Worm (Caenorhabditis elegans) whole organism, young adult: ENCODE data around the gene mob-2.

Source experiments
- F49E8.2 ChIP-seq: sonication (generic microtip); optimal IDR thresholded peaks from 3 replicates; lab custom pipeline; 2017; ENCODE audit warnings: missing genetic modification characterization, mild to moderate bottlenecking, missing compliant biosample characterization, antibody characterized with exemption, moderate library complexity; ENCODE audit not compliant: insufficient read depth
- ZK185.1 ChIP-seq: sonication (generic microtip); optimal IDR thresholded peaks from 2 replicates; lab custom pipeline; 2016; ENCODE audit warnings: mild to moderate bottlenecking, missing genetic modification characterization, missing compliant biosample characterization; ENCODE audit not compliant: poor library complexity, severe bottlenecking
- ama-1 ChIP-seq, 3 experiments: fragments of 150-350 bp in 1 of 3; sonication (generic microtip) in 2 of 3; optimal IDR thresholded peaks; 2 replicates each; lab custom pipeline; 2014 to 2018; ENCODE audit warnings: missing biosample characterization in 2 of 3, missing genetic modification characterization in 2 of 3, missing genetic modification reagents in 2 of 3
- nfya-1 ChIP-seq: sonication (generic microtip); optimal IDR thresholded peaks from 2 replicates; lab custom pipeline; 2017; ENCODE audit warnings: antibody characterized with exemption, missing compliant biosample characterization, missing genetic modification characterization, borderline replicate concordance; ENCODE audit not compliant: insufficient read depth
- nhr-90 ChIP-seq: sonication (generic microtip); optimal IDR thresholded peaks from 2 replicates; lab custom pipeline; 2016; ENCODE audit warnings: missing genotype, mild to moderate bottlenecking, missing genetic modification characterization, missing compliant biosample characterization
- rpc-1 ChIP-seq, 2 experiments: fragments of 150-350 bp in 1 of 2; sonication (generic microtip) in 1 of 2; optimal IDR thresholded peaks; 2 replicates each; lab custom pipeline; 2014 to 2018; ENCODE audit warnings: missing biosample characterization in 1 of 2, missing genetic modification characterization in 1 of 2, missing genetic modification reagents in 1 of 2, missing genotype in 1 of 2
- snpc-4 ChIP-seq, 5 experiments: fragments of 150-350 bp in 1 of 5; sonication (generic microtip) in 4 of 5; optimal IDR thresholded peaks; 2 replicates each; lab custom pipeline; 2014 to 2018; ENCODE audit warnings: missing genetic modification characterization in 5 of 5, missing biosample characterization in 3 of 5, antibody characterized with exemption in 2 of 5, mild to moderate bottlenecking in 2 of 5, missing compliant biosample characterization in 2 of 5, missing genotype in 2 of 5, moderate library complexity in 2 of 5, missing genetic modification reagents in 1 of 5

DNA sequence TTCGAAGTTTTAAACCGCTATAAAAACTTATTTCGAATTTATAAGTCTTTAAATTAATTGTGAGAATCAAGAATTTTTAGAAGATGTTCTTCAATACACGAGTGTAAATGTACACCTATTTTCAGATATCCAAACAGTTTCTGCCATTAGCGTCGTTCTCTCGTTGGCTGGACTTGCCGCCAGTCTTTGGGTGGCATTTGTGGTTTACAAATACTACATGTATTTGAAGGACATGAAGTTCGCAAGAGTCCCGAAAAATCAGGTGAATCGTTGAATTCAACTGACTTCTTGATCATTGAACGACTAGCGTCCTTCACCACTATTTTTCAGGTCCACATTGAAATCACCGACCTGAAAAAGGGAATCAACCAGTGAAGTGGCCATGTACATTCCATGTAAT is 54.2 kb downstream of the mob-2 start:
- TF ChIP-seq nfya-1 (tag; lab: Kevin White, UChicago), result no peak
- no peak for TF ChIP-seq rpc-1 (optimal IDR thresholded peaks at IDR 0.05; lab: Kevin White, UChicago)
- TF ChIP-seq rpc-1 (tag; optimal IDR thresholded peaks at IDR 0.05; lab: Kevin White, UChicago), result no peak
- TF ChIP-seq ZK185.1, result no peak
- no peak for TF ChIP-seq ama-1 (optimal IDR thresholded peaks at IDR 0.05; lab: Kevin White, UChicago)
- TF ChIP-seq ama-1 (GFP tag; optimal IDR thresholded peaks at IDR 0.05; lab: Kevin White, UChicago), result no peak
- TF ChIP-seq nhr-90 (tag; lab: Kevin White, UChicago), result no peak
- no peak for TF ChIP-seq F49E8.2
- no peak for TF ChIP-seq snpc-4 (GFP tag; optimal IDR thresholded peaks at IDR 0.05; lab: Kevin White, UChicago)
- TF ChIP-seq snpc-4 (tag; optimal IDR thresholded peaks at IDR 0.05; lab: Kevin White, UChicago), result no peak
